Fruit fly (Drosophila melanogaster) whole organism, adult: ENCODE data around the gene CG42337.

Experiments
- CG11617 ChIP-seq: fragments of 200-800 bp; sonication (Bioruptor generic); optimal IDR thresholded peaks from 2 replicates; lab custom pipeline; 2017; ENCODE audit warnings: mild to moderate bottlenecking, missing biosample characterization, missing genetic modification reagents, missing genetic modification characterization
- CG14711 ChIP-seq: fragments of 200-800 bp; sonication (Bioruptor generic); optimal IDR thresholded peaks from 2 replicates; lab custom pipeline; 2018; ENCODE audit warnings: missing biosample characterization, mild to moderate bottlenecking, missing genetic modification characterization, moderate library complexity
- Clk ChIP-seq: fragments of 200-800 bp; sonication (Bioruptor generic); optimal IDR thresholded peaks from 2 replicates; lab custom pipeline; 2017; ENCODE audit warnings: missing biosample characterization, missing genetic modification characterization
- Hr96 ChIP-seq: fragments of 200-800 bp; sonication (Bioruptor generic); optimal IDR thresholded peaks from 2 replicates; lab custom pipeline; 2016; ENCODE audit warnings: missing biosample characterization, missing genetic modification characterization
- Mnt ChIP-seq: fragments of 200-800 bp; sonication (Bioruptor generic); optimal IDR thresholded peaks from 2 replicates; lab custom pipeline; 2016; ENCODE audit warnings: missing biosample characterization, mild to moderate bottlenecking, missing genetic modification characterization
- cnc ChIP-seq, 2 experiments: fragments of >200 bp; optimal IDR thresholded peaks; 2 replicates each; lab custom pipeline; 2017
- pad ChIP-seq: fragments of 200-800 bp; sonication (Bioruptor generic); optimal IDR thresholded peaks from 3 replicates; lab custom pipeline; 2017; ENCODE audit warnings: missing biosample characterization, missing genetic modification characterization, mild to moderate bottlenecking, moderate library complexity, missing genetic modification reagents
- tj ChIP-seq: fragments of 200-800 bp; sonication (Bioruptor generic); optimal IDR thresholded peaks from 3 replicates; lab custom pipeline; 2017; ENCODE audit warnings: missing biosample characterization, mild to moderate bottlenecking, missing genetic modification characterization, moderate library complexity

- no peak for TF ChIP-seq Clk (GFP tag; lab: Kevin White, UChicago)
- TF ChIP-seq pad = peak; percentile 1
- peak; percentile 49 for TF ChIP-seq CG11617
- TF ChIP-seq tj (GFP tag; lab: Kevin White, UChicago) = peak; percentile 30
- no peak for TF ChIP-seq cnc (optimal IDR thresholded peaks at IDR 0.05; lab: Kevin White, UChicago)
- TF ChIP-seq CG14711 = peak; percentile 23
- TF ChIP-seq Hr96 (GFP tag; lab: Kevin White, UChicago) = peak; percentile 31
- peak; percentile 37 for TF ChIP-seq Mnt (GFP tag; lab: Kevin White, UChicago)
Observed at dm6 chr3L:21196563-21196962, 3.4 kb upstream of the CG42337 start, which contains the start of the genes Targ3 and park.
